Worm (Caenorhabditis elegans) whole organism, L1 larva: ENCODE results near the gene npp-5.

Experiments used
- C16A3.4 ChIP-seq: fragments of 150-350 bp; optimal IDR thresholded peaks from 2 replicates; lab custom pipeline; 2014; ENCODE audit warnings: missing biosample characterization, missing genetic modification characterization
- C34B4.2 ChIP-seq: sonication (generic microtip); optimal IDR thresholded peaks from 2 replicates; lab custom pipeline; 2017; ENCODE audit warnings: mild to moderate bottlenecking, missing genetic modification characterization, missing compliant biosample characterization
- F16B12.6 ChIP-seq: fragments of 150-350 bp; optimal IDR thresholded peaks from 2 replicates; lab custom pipeline; 2014; ENCODE audit warnings: missing biosample characterization, missing genetic modification characterization
- aha-1 ChIP-seq: fragments of 150-350 bp; optimal IDR thresholded peaks from 2 replicates; lab custom pipeline; 2014; ENCODE audit warnings: missing biosample characterization, missing genetic modification characterization
- alr-1 ChIP-seq: fragments of 200-800 bp; sonication (Bioruptor generic); optimal IDR thresholded peaks from 2 replicates; lab custom pipeline; 2018; ENCODE audit warnings: borderline replicate concordance, mild to moderate bottlenecking, missing genetic modification characterization, missing compliant biosample characterization
- aly-2 ChIP-seq: fragments of 150-350 bp; optimal IDR thresholded peaks from 2 replicates; lab custom pipeline; 2014; ENCODE audit warnings: missing biosample characterization, missing genetic modification characterization
- ama-1 ChIP-seq: fragments of 150-350 bp; optimal IDR thresholded peaks from 2 replicates; lab custom pipeline; 2014
- ceh-63 ChIP-seq: fragments of 200-800 bp; sonication (Bioruptor generic); optimal IDR thresholded peaks from 2 replicates; lab custom pipeline; 2018; ENCODE audit warnings: mild to moderate bottlenecking, missing genetic modification characterization, missing compliant biosample characterization
- ceh-8 ChIP-seq: fragments of 200-800 bp; sonication (Bioruptor generic); optimal IDR thresholded peaks from 2 replicates; lab custom pipeline; 2018; ENCODE audit warnings: mild to moderate bottlenecking, missing genetic modification characterization, moderate library complexity, missing compliant biosample characterization
- ceh-82 ChIP-seq, 3 experiments: fragments of 150-350 bp in 1 of 3; sonication (generic microtip) in 2 of 3; optimal IDR thresholded peaks; 2 replicates each; lab custom pipeline; 2014 to 2017; ENCODE audit warnings: missing biosample characterization in 3 of 3, missing genetic modification characterization in 3 of 3
- ceh-88 ChIP-seq: fragments of 200-800 bp; sonication (Bioruptor generic); IDR thresholded peaks from 2 replicates; pipeline ENCODE4 v1.3.6; 2022; ENCODE audit warnings: missing genetic modification characterization, missing compliant biosample characterization
- ceh-90 ChIP-seq: sonication (generic microtip); optimal IDR thresholded peaks from 2 replicates; lab custom pipeline; 2016; ENCODE audit warnings: missing genetic modification characterization, missing compliant biosample characterization
- dpl-1 ChIP-seq, 3 experiments: fragments of 150-350 bp in 2 of 3; sonication (generic microtip) in 1 of 3; optimal IDR thresholded peaks; 2 replicates each; lab custom pipeline; 2014 to 2017; ENCODE audit warnings: missing biosample characterization in 3 of 3, missing genetic modification characterization in 3 of 3, missing genetic modification reagents in 3 of 3
- efl-1 ChIP-seq, 4 experiments: fragments of 150-350 bp; optimal IDR thresholded peaks in 3 of 4; peaks in 1 of 4; 1 replicate in 1 of 4; 2 replicates in 3 of 4; lab custom pipeline; 2014; ENCODE audit warnings: missing biosample characterization in 2 of 4, missing genetic modification characterization in 2 of 4, missing genetic modification reagents in 2 of 4
- egl-13 ChIP-seq: sonication (generic microtip); optimal IDR thresholded peaks from 2 replicates; lab custom pipeline; 2016; ENCODE audit warnings: missing genotype, missing genetic modification reagents, missing genetic modification characterization, missing compliant biosample characterization
- ets-5 ChIP-seq: fragments of 200-800 bp; sonication (Bioruptor generic); IDR thresholded peaks from 2 replicates; pipeline ENCODE4 v1.3.6; 2022; ENCODE audit warnings: missing genetic modification characterization, missing compliant biosample characterization
- fkh-10 ChIP-seq: sonication (generic microtip); optimal IDR thresholded peaks from 2 replicates; lab custom pipeline; 2017; ENCODE audit warnings: missing biosample characterization, missing genetic modification reagents, missing genetic modification characterization
- fkh-8 ChIP-seq: sonication (generic microtip); optimal IDR thresholded peaks from 2 replicates; lab custom pipeline; 2016; ENCODE audit warnings: mild to moderate bottlenecking, missing genetic modification characterization, missing compliant biosample characterization
- fos-1 ChIP-seq: fragments of 150-350 bp; optimal IDR thresholded peaks from 2 replicates; lab custom pipeline; 2014; ENCODE audit warnings: missing biosample characterization, missing genetic modification characterization
- grh-1 ChIP-seq: fragments of 200-800 bp; sonication (Bioruptor generic); IDR thresholded peaks from 2 replicates; pipeline ENCODE4 v1.3.6; 2022; ENCODE audit warnings: missing genetic modification reagents, missing genetic modification characterization, missing compliant biosample characterization
- hlh-17 ChIP-seq: fragments of 200-800 bp; sonication (Bioruptor generic); optimal IDR thresholded peaks from 2 replicates; lab custom pipeline; 2018; ENCODE audit warnings: missing genetic modification characterization, mild to moderate bottlenecking, missing compliant biosample characterization, moderate library complexity, borderline replicate concordance
- hpl-2 ChIP-seq: fragments of 150-350 bp; optimal IDR thresholded peaks from 2 replicates; lab custom pipeline; 2014; ENCODE audit warnings: missing biosample characterization, missing genetic modification reagents, missing genetic modification characterization
- irx-1 ChIP-seq: sonication (generic microtip); optimal IDR thresholded peaks from 2 replicates; lab custom pipeline; 2016; ENCODE audit warnings: missing genetic modification characterization, missing compliant biosample characterization
- jun-1 ChIP-seq: fragments of 150-350 bp; optimal IDR thresholded peaks from 2 replicates; lab custom pipeline; 2014; ENCODE audit warnings: missing biosample characterization, missing genetic modification reagents, missing genetic modification characterization
- lin-35 ChIP-seq, 2 experiments: fragments of 150-350 bp; optimal IDR thresholded peaks; 2 replicates each; lab custom pipeline; 2014; ENCODE audit warnings: missing biosample characterization in 2 of 2, missing genetic modification characterization in 2 of 2, missing genetic modification reagents in 2 of 2
- lin-39 ChIP-seq: fragments of 150-350 bp; optimal IDR thresholded peaks from 2 replicates; lab custom pipeline; 2014; ENCODE audit warnings: missing biosample characterization, missing genetic modification reagents, missing genetic modification characterization
- lir-3 ChIP-seq: sonication (generic microtip); optimal IDR thresholded peaks from 2 replicates; lab custom pipeline; 2016; ENCODE audit warnings: mild to moderate bottlenecking, missing genetic modification characterization, moderate library complexity, missing compliant biosample characterization; ENCODE audit not compliant: poor library complexity
- lsy-2 ChIP-seq, 2 experiments: fragments of 150-350 bp; optimal IDR thresholded peaks; 2 replicates each; lab custom pipeline; 2014; ENCODE audit warnings: missing biosample characterization in 2 of 2, missing genetic modification characterization in 2 of 2
- mef-2 ChIP-seq: fragments of 150-350 bp; optimal IDR thresholded peaks from 2 replicates; lab custom pipeline; 2014; ENCODE audit warnings: missing biosample characterization, missing genetic modification characterization
- nhr-11 ChIP-seq: fragments of 150-350 bp; optimal IDR thresholded peaks from 2 replicates; lab custom pipeline; 2014; ENCODE audit warnings: missing biosample characterization, missing genetic modification characterization
- nhr-12 ChIP-seq: sonication (generic microtip); optimal IDR thresholded peaks from 2 replicates; lab custom pipeline; 2017; ENCODE audit warnings: missing biosample characterization, missing genetic modification characterization
- nhr-19 ChIP-seq: fragments of 200-800 bp; sonication (Bioruptor generic); conservative IDR thresholded peaks from 2 replicates; pipeline ENCODE4 v1.3.6; 2022; ENCODE audit warnings: missing genetic modification characterization, missing compliant biosample characterization
- nhr-20 ChIP-seq: sonication (generic microtip); optimal IDR thresholded peaks from 2 replicates; lab custom pipeline; 2016; ENCODE audit warnings: mild to moderate bottlenecking, missing genetic modification characterization, missing compliant biosample characterization
- nhr-237 ChIP-seq: fragments of 150-350 bp; optimal IDR thresholded peaks from 2 replicates; lab custom pipeline; 2014; ENCODE audit warnings: missing biosample characterization, missing genetic modification characterization
- nhr-28 ChIP-seq: fragments of 150-350 bp; optimal IDR thresholded peaks from 2 replicates; lab custom pipeline; 2014; ENCODE audit warnings: missing biosample characterization, missing genetic modification characterization
- nhr-47 ChIP-seq: sonication (generic microtip); optimal IDR thresholded peaks from 2 replicates; lab custom pipeline; 2016; ENCODE audit warnings: mild to moderate bottlenecking, missing genetic modification characterization, moderate library complexity, missing compliant biosample characterization
- nhr-77 ChIP-seq: fragments of 150-350 bp; optimal IDR thresholded peaks from 2 replicates; lab custom pipeline; 2014; ENCODE audit warnings: missing biosample characterization, missing genetic modification characterization
- nhr-84 ChIP-seq: sonication (generic microtip); optimal IDR thresholded peaks from 2 replicates; lab custom pipeline; 2017; ENCODE audit warnings: missing biosample characterization, missing genetic modification characterization
- nhr-85 ChIP-seq: sonication (generic microtip); peaks from one replicate; lab custom pipeline; 2016; ENCODE audit warnings: missing genetic modification characterization, inconsistent platforms, missing compliant biosample characterization
- nhr-90 ChIP-seq: sonication (generic microtip); optimal IDR thresholded peaks from 2 replicates; lab custom pipeline; 2016; ENCODE audit warnings: mild to moderate bottlenecking, missing genetic modification characterization, missing compliant biosample characterization; ENCODE audit not compliant: poor library complexity
- pax-3 ChIP-seq: fragments of 200-800 bp; sonication (Bioruptor generic); optimal IDR thresholded peaks from 2 replicates; lab custom pipeline; 2018; ENCODE audit warnings: mild to moderate bottlenecking, missing genetic modification characterization, moderate library complexity, missing compliant biosample characterization
- pqm-1 ChIP-seq: sonication (generic microtip); optimal IDR thresholded peaks from 3 replicates; lab custom pipeline; 2017; ENCODE audit warnings: missing biosample characterization, missing genetic modification characterization
- rnt-1 ChIP-seq: sonication (generic microtip); optimal IDR thresholded peaks from 2 replicates; lab custom pipeline; 2016; ENCODE audit warnings: mild to moderate bottlenecking, missing genetic modification characterization, moderate library complexity, missing compliant biosample characterization
- snpc-4 ChIP-seq: fragments of 150-350 bp; optimal IDR thresholded peaks from 2 replicates; lab custom pipeline; 2014; ENCODE audit warnings: missing biosample characterization, missing genetic modification characterization
- snu-23 ChIP-seq: sonication (generic microtip); optimal IDR thresholded peaks from 2 replicates; lab custom pipeline; 2016; ENCODE audit warnings: missing genetic modification characterization, missing compliant biosample characterization
- sup-37 ChIP-seq: fragments of 200-800 bp; sonication (Bioruptor generic); optimal IDR thresholded peaks from 2 replicates; lab custom pipeline; 2018; ENCODE audit warnings: mild to moderate bottlenecking, missing genetic modification characterization, missing compliant biosample characterization
- swsn-7 ChIP-seq: sonication (generic microtip); optimal IDR thresholded peaks from 2 replicates; lab custom pipeline; 2016; ENCODE audit warnings: missing genetic modification characterization, missing compliant biosample characterization
- unc-130 ChIP-seq: fragments of 150-350 bp; optimal IDR thresholded peaks from 2 replicates; lab custom pipeline; 2017; ENCODE audit warnings: missing biosample characterization, missing genetic modification characterization, inconsistent platforms
- unc-98 ChIP-seq: fragments of 200-800 bp; sonication (Bioruptor generic); IDR thresholded peaks from 2 replicates; pipeline ENCODE4 v1.3.6; 2022; ENCODE audit warnings: missing genetic modification characterization, missing compliant biosample characterization
- vab-15 ChIP-seq: sonication (generic microtip); optimal IDR thresholded peaks from 2 replicates; lab custom pipeline; 2017; ENCODE audit warnings: missing genotype, mild to moderate bottlenecking, missing genetic modification characterization, missing compliant biosample characterization
- zag-1 ChIP-seq: fragments of 150-350 bp; optimal IDR thresholded peaks from 2 replicates; lab custom pipeline; 2014; ENCODE audit warnings: missing biosample characterization, missing genetic modification characterization
- zip-4 ChIP-seq: fragments of 200-800 bp; sonication (Bioruptor generic); optimal IDR thresholded peaks from 2 replicates; lab custom pipeline; 2018; ENCODE audit warnings: mild to moderate bottlenecking, missing genetic modification characterization, moderate library complexity, missing compliant biosample characterization

The npp-5 gene

ce11 chrII:11619895-11620439, 20.4 kb upstream of the npp-5 start:
- no peak for TF ChIP-seq mef-2 (tag; lab: Kevin White, UChicago)
- no peak for TF ChIP-seq vab-15 (tag; lab: Kevin White, UChicago)
- no peak for TF ChIP-seq zag-1
- peak; percentile 30 for TF ChIP-seq nhr-90 (tag; lab: Kevin White, UChicago)
- no peak for TF ChIP-seq hlh-17 (GFP tag; lab: Kevin White, UChicago)
- TF ChIP-seq alr-1 (tag; lab: Kevin White, UChicago), result no peak
- no peak for TF ChIP-seq lir-3 (tag; lab: Kevin White, UChicago)
- TF ChIP-seq C16A3.4 (tag; lab: Kevin White, UChicago), result peak; percentile 49
- peak; percentile 29 for TF ChIP-seq unc-130 (tag; lab: Kevin White, UChicago)
- TF ChIP-seq nhr-237 (tag; lab: Kevin White, UChicago), result no peak
- TF ChIP-seq snu-23 (GFP tag; lab: Kevin White, UChicago), result peak; percentile 68
- peak; percentile 2 for TF ChIP-seq F16B12.6 (tag; lab: Kevin White, UChicago)
- TF ChIP-seq fkh-8 (tag; lab: Kevin White, UChicago), result peak; percentile 49
- TF ChIP-seq nhr-19, result peak; percentile 56
- no peak for TF ChIP-seq pax-3
- peak in 1 of 3 experiments; percentile 24 for TF ChIP-seq dpl-1 (GFP tag; optimal IDR thresholded peaks at IDR 0.05; lab: Kevin White, UChicago)
- no peak for TF ChIP-seq egl-13 (tag; lab: Kevin White, UChicago)
- TF ChIP-seq snpc-4 (tag; lab: Kevin White, UChicago), result peak; percentile 56
- TF ChIP-seq rnt-1 (tag; lab: Kevin White, UChicago), result peak; percentile 63
- TF ChIP-seq nhr-28 (tag; lab: Kevin White, UChicago), result no peak
- no peak for TF ChIP-seq C34B4.2 (tag; lab: Kevin White, UChicago)
- TF ChIP-seq aly-2 (tag; lab: Kevin White, UChicago), result no peak
- TF ChIP-seq ceh-82 (tag; optimal IDR thresholded peaks at IDR 0.05; lab: Kevin White, UChicago), result peak; percentile 39 to 58 (median 41)
- TF ChIP-seq lsy-2 (tag; optimal IDR thresholded peaks at IDR 0.05; lab: Kevin White, UChicago), result peak; percentile 38 to 68
- TF ChIP-seq pqm-1 (tag; lab: Kevin White, UChicago), result no peak
- no peak for TF ChIP-seq zip-4
- no peak for TF ChIP-seq nhr-84 (tag; lab: Kevin White, UChicago)
- TF ChIP-seq ceh-8 (GFP tag; lab: Kevin White, UChicago), result no peak
- peak; percentile 43 to 46 for TF ChIP-seq efl-1 (optimal IDR thresholded peaks at IDR 0.05; lab: Kevin White, UChicago)
- TF ChIP-seq efl-1 (GFP tag; optimal IDR thresholded peaks at IDR 0.05 in 1 of 2; lab: Kevin White, UChicago), result peak in 1 of 2 experiments; percentile 23
- TF ChIP-seq hpl-2 (GFP tag; lab: Kevin White, UChicago), result no peak
- TF ChIP-seq ama-1 (lab: Kevin White, UChicago), result no peak
- TF ChIP-seq grh-1, result peak; percentile 40; the same call in 1 of the 2 replicates
- TF ChIP-seq nhr-85 (tag; lab: Kevin White, UChicago), result peak; percentile 79
- no peak for TF ChIP-seq ceh-63 (GFP tag; lab: Kevin White, UChicago)
- TF ChIP-seq nhr-11 (tag; lab: Kevin White, UChicago), result no peak
- no peak for TF ChIP-seq ceh-90 (tag; lab: Kevin White, UChicago)
- TF ChIP-seq swsn-7, result peak; percentile 56
- no peak for TF ChIP-seq ets-5 (GFP tag; lab: Robert Waterston, UW)
- TF ChIP-seq aha-1 (tag; lab: Kevin White, UChicago), result no peak
- TF ChIP-seq nhr-20, result peak; percentile 80
- peak; percentile 49 for TF ChIP-seq jun-1 (tag; lab: Kevin White, UChicago)
- no peak for TF ChIP-seq nhr-12 (tag; lab: Kevin White, UChicago)
- TF ChIP-seq fos-1 (tag; lab: Kevin White, UChicago), result no peak
- no peak for TF ChIP-seq irx-1 (tag; lab: Kevin White, UChicago)
- no peak for TF ChIP-seq lin-39 (tag; lab: Kevin White, UChicago)
- no peak for TF ChIP-seq fkh-10
- 0 out of 2 replicates have a peak, but pooled peaks have one; percentile 23 for TF ChIP-seq ceh-88 (GFP tag; lab: Robert Waterston, UW)
- TF ChIP-seq lin-35 (GFP tag; optimal IDR thresholded peaks at IDR 0.05; lab: Kevin White, UChicago), result peak; percentile 59 to 63
- TF ChIP-seq unc-98 (GFP tag; lab: Robert Waterston, UW), result no peak
- peak; percentile 65 for TF ChIP-seq nhr-77
- no peak for TF ChIP-seq sup-37 (GFP tag; lab: Kevin White, UChicago)
- TF ChIP-seq nhr-47 (tag; lab: Kevin White, UChicago), result peak; percentile 66
